Worm (Caenorhabditis elegans): ENCODE measurements around the gene ZK892.4.

DNA sequence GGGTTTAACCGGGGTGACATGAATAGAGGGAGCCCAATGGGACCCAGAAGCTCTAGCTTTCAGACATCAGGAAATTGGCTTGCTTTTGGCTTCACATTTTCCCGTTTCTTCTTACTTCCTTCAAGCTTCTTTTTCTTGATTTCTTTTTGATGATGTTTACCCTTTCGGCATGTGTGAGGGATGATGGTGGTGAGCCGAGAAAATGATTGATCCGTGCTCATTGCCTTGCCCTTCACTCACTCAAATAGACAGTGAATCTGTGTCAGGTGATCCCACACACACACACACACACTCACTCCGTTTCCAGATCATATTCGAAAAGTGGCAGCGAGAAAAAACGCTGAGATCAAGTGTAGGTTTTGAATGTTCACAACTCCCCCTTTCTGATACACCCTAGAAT, 11.7 kb upstream of the ZK892.4 start:
- TF ChIP-seq mep-1 (tag; optimal IDR thresholded peaks at IDR 0.05) = no peak
- no peak for TF ChIP-seq ceh-8 (GFP tag; optimal IDR thresholded peaks at IDR 0.05)
- TF ChIP-seq nhr-28 (tag; optimal IDR thresholded peaks at IDR 0.05) = no peak
- no peak for TF ChIP-seq ceh-82 (tag; optimal IDR thresholded peaks at IDR 0.05)
- no peak for TF ChIP-seq lin-14 (GFP tag; optimal IDR thresholded peaks at IDR 0.05)
- no peak for TF ChIP-seq sox-4 (tag; optimal IDR thresholded peaks at IDR 0.05)
- TF ChIP-seq nhr-11 (tag; optimal IDR thresholded peaks at IDR 0.05) = no peak
- TF ChIP-seq fkh-10 (GFP tag; optimal IDR thresholded peaks at IDR 0.05) = no peak
- no peak for TF ChIP-seq nhr-237 (tag; optimal IDR thresholded peaks at IDR 0.05)
- TF ChIP-seq mab-9 (GFP tag; IDR thresholded peaks at IDR 0.05) = no peak
- no peak for TF ChIP-seq grh-1 (GFP tag; IDR thresholded peaks at IDR 0.05)
